Worm (Caenorhabditis elegans): Measurements from ENCODE around the gene cnc-6.

Gene cnc-6

DNA sequence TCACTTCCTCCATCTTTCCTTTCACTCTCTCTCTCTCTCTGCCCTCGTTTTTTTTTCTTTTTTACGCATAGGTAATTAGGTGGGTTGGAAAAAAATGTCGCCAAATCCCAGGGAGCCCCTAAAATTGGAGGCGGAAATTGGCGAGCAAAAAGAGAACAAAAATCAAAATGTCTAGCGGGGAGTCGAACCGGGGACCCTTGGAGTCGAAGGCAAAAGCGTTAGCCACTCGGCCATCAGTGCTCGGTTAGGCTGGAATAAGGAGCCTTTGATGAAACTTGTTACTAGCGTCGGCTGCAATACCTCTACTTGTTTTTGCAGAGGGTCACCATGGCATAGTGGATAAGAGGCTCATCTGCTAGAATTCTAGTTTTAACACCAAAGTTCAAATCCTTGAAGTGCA lies 20.2 kb upstream of the cnc-6 start:
- TF ChIP-seq fkh-2 (tag; optimal IDR thresholded peaks at IDR 0.05): no peak
- no peak for TF ChIP-seq elt-3 (tag; optimal IDR thresholded peaks at IDR 0.05)
- no peak for TF ChIP-seq egl-27 (tag; optimal IDR thresholded peaks at IDR 0.05)
- TF ChIP-seq tbx-2 (tag; optimal IDR thresholded peaks at IDR 0.05): no peak
- no peak for TF ChIP-seq elt-1 (tag; optimal IDR thresholded peaks at IDR 0.05)
- no peak for TF ChIP-seq nhr-237 (tag; optimal IDR thresholded peaks at IDR 0.05)
- TF ChIP-seq ztf-4 (tag; optimal IDR thresholded peaks at IDR 0.05): no peak
- TF ChIP-seq nhr-67 (tag; optimal IDR thresholded peaks at IDR 0.05): no peak
- TF ChIP-seq R02D3.7 (tag; optimal IDR thresholded peaks at IDR 0.05): no peak

DNA sequence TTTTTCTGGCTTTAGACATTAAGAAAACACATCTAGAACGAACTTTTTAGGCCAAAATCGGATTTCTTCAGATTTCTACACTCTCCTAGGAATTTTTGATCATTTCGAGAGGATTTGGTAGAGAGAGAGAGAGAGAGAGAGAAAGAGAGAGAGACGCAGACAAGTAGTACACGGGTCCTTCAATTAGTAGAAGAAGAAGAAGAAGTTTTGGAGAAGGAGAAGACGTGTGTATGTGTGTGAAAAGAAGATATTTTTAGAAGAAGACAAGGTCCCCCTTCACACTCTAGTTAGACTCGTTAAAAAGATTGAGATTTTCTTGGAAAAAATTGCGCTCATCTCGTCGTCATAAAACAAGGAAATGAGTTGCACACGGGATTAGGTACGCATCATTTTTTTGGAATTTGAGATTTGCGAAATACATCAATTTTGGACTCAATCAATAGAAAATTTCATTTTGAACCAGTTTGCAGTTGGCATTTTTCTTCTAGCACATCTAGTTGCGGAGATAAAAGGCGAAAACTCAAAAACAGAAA lies 19.8 kb upstream of the cnc-6 start:
- no peak for TF ChIP-seq ZK546.5 (tag; optimal IDR thresholded peaks at IDR 0.05)
- TF ChIP-seq fkh-10 (GFP tag; optimal IDR thresholded peaks at IDR 0.05): no peak
- no peak for TF ChIP-seq ztf-4 (tag; optimal IDR thresholded peaks at IDR 0.05)
- no peak for TF ChIP-seq pqm-1 (tag; optimal IDR thresholded peaks at IDR 0.05)
- TF ChIP-seq elt-1 (tag; optimal IDR thresholded peaks at IDR 0.05): no peak
- TF ChIP-seq ceh-16 (tag; optimal IDR thresholded peaks at IDR 0.05): no peak
- TF ChIP-seq nhr-77 (tag; optimal IDR thresholded peaks at IDR 0.05): no peak
- TF ChIP-seq fkh-2 (tag; optimal IDR thresholded peaks at IDR 0.05): no peak
- no peak for TF ChIP-seq egl-27 (tag; optimal IDR thresholded peaks at IDR 0.05)
- no peak for TF ChIP-seq elt-3 (tag; optimal IDR thresholded peaks at IDR 0.05)
- TF ChIP-seq fos-1 (tag; optimal IDR thresholded peaks at IDR 0.05): no peak
- TF ChIP-seq sea-2 (GFP tag; optimal IDR thresholded peaks at IDR 0.05): no peak
- TF ChIP-seq unc-39 (tag; optimal IDR thresholded peaks at IDR 0.05): no peak
- TF ChIP-seq skn-1 (tag; optimal IDR thresholded peaks at IDR 0.05): no peak
- TF ChIP-seq nhr-23 (tag; optimal IDR thresholded peaks at IDR 0.05): no peak

ce11 chrIII:1744486-1744885 lies 18.8 kb upstream of the cnc-6 start:
- TF ChIP-seq fkh-10 (GFP tag; optimal IDR thresholded peaks at IDR 0.05) (no peak), unc-62 (GFP tag; optimal IDR thresholded peaks at IDR 0.05) (no peak), lin-39 (tag; optimal IDR thresholded peaks at IDR 0.05) (no peak), nhr-43 (tag; optimal IDR thresholded peaks at IDR 0.05; ENCODE audit: poor library complexity, severe bottlenecking) (no peak), unc-39 (tag; optimal IDR thresholded peaks at IDR 0.05) (no peak), fos-1 (tag; optimal IDR thresholded peaks at IDR 0.05) (no peak), ceh-28 (tag; optimal IDR thresholded peaks at IDR 0.05) (no peak)

DNA sequence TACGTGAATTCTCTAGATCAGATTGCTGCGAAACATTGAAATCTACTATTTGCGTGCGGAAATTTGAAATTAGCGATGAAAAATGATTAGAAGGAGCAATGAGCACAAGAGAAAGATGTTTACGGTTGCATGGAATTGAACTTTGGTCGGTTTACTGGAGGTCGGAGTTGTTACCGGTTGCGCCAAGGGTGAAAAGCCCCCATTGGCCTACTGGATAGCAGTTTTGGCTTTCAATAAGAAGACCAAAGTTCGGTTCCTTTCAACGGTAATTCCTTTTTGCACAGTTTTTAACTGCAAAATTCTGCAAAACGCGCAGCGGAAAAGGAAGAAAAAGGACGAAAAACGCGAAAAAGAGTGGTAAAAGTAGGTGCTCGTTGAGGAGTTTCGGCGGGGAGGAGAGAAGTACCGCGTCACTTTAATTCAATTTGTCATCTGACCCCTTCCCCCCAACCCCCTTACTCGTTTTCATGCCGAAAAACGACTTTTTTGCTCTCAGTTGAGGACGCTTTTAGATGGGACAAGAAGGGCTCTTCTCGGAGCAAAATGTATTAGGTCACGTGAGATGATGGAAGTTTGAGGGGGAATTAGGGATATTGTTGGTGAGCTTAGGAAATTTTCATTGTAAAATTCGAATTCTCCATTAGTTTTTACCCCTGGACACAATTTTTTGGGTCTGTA lies 17.7 kb upstream of the cnc-6 start:
- TF ChIP-seq nhr-28 (tag; optimal IDR thresholded peaks at IDR 0.05) (no peak), mml-1 (tag; optimal IDR thresholded peaks at IDR 0.05) (no peak), fkh-10 (GFP tag; optimal IDR thresholded peaks at IDR 0.05) (peak; percentile 72)

DNA sequence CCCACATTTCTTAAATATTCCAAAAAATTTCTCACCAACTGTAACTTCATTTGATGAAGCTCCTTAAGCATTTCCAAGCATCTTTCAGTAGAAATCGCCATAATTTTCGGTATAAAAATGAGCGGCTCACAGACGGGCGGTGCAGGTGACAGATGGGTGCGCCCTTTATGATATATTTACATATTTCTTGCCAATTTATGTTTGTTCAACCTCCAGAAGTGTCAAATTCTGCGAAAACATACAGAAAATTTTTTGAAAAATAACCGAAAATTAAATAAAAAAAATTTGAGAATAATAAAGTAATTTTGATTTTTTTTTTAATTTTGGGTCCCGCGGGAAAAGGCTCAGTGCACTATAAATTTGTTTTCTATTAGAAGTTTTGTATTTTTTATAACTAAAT lies 8.5 kb upstream of the cnc-6 start, which contains the start of gene Y46E12A.3:
Y46E12A.3 (minus strand) TSS at position 101 of the 400 bp plus-strand sequence.
- TF ChIP-seq snpc-4 (tag; optimal IDR thresholded peaks at IDR 0.05) (no peak), tbx-2 (tag; optimal IDR thresholded peaks at IDR 0.05) (no peak), ztf-11 (tag; optimal IDR thresholded peaks at IDR 0.05) (no peak), nhr-67 (tag; optimal IDR thresholded peaks at IDR 0.05) (no peak), pqm-1 (tag; optimal IDR thresholded peaks at IDR 0.05) (no peak), ceh-82 (tag; optimal IDR thresholded peaks at IDR 0.05) (no peak)

DNA sequence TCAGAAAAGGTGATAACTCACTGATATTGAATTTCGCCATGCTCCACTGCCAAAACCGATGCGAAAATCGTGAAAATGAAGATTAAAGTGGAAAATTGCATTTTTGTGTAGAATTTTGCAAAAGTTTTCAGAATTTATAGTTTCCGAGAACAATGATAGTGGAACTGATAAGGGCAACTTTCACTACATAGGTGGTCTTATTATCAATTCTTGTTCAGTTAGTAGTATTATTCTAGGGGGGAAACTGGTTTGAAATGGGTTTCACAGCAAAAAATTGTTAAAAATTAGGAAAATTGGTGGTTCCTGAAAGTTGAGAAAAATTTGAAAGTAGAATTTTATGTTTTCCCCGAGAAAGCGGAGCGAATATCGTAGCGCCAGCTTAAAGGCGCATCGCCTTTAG lies 5.2 kb upstream of the cnc-6 start, which contains the start of gene Y46E12A.5:
Y46E12A.5 (minus strand) TSS at position 101 of the 400 bp plus-strand sequence.
- TF ChIP-seq snpc-4 (tag; optimal IDR thresholded peaks at IDR 0.05) (no peak), nhr-23 (tag; optimal IDR thresholded peaks at IDR 0.05) (no peak), unc-62 (GFP tag; optimal IDR thresholded peaks at IDR 0.05) (no peak), fkh-10 (GFP tag; optimal IDR thresholded peaks at IDR 0.05) (no peak), elt-3 (tag; optimal IDR thresholded peaks at IDR 0.05) (no peak), pha-4 (tag; optimal IDR thresholded peaks at IDR 0.05) (no peak), nfya-1 (tag; optimal IDR thresholded peaks at IDR 0.05; ENCODE audit: insufficient read depth) (no peak), ZK546.5 (tag; optimal IDR thresholded peaks at IDR 0.05) (no peak)
